Worm (Caenorhabditis elegans): Measurements from ENCODE around the gene F54F2.9.

DNA sequence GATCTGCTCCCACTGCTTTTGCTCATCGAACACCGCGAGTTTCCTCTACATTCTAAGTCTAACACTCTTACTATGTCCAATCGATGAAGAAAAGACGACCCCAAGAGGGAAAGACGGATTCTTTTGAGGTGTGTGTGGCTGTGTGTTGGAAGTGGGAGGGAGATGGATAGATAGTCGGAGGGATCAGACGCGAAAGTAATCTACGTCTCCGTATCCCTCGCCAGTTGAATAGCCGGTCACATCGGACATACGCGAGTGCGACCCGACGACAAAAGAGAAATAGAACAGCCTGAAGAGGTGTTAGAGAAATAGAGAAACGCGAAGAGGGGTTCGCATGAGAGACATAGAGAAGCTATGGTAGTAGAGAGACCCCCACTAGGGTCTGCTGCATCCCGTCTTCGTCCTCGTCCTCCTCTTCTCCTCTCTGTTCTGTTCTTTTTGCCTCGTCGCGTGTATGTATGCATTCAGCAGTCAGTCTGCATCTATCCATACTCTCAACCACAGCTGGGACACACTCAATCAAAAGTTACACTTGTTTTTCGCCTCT lies 31.4 kb downstream of the F54F2.9 start:
- TF ChIP-seq sptf-1 (tag; optimal IDR thresholded peaks at IDR 0.05) = peak; percentile 69
- TF ChIP-seq mab-5 (tag; optimal IDR thresholded peaks at IDR 0.05) = no peak
- TF ChIP-seq unc-62 (GFP tag; optimal IDR thresholded peaks at IDR 0.05) = peak; percentile 95
- TF ChIP-seq nhr-28 (tag; optimal IDR thresholded peaks at IDR 0.05) = peak; percentile 15
- no peak for TF ChIP-seq elt-1 (tag; optimal IDR thresholded peaks at IDR 0.05; ENCODE audit: borderline replicate concordance, insufficient read depth)
- TF ChIP-seq M03D4.4 (tag; optimal IDR thresholded peaks at IDR 0.05) = peak; percentile 41
- TF ChIP-seq lsy-2 (tag; optimal IDR thresholded peaks at IDR 0.05) = peak; percentile 79
